Worm (Caenorhabditis elegans): ENCODE measurements around the gene memi-2.

Gene memi-2

DNA sequence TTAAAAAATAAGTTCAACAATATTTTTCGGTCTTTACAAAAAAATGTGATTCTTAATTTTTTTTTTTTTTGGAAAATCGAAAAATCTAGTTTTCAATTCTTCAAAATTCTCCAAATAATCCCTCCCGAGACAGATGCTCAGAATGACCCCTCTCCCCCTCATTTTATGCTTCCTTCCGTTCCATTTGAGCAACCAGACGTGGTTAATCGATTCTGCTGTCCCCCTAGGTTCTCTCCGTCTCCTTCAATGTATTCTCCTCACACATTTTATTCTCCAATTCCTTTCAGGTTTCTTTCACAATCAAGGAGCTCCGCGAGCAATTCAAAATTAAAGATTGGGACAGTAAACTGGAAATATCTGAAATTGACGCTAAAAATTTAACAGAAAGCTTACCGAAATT is 25.4 kb downstream of the memi-2 start:
- no peak for TF ChIP-seq ceh-79 (tag; optimal IDR thresholded peaks at IDR 0.05)
- TF ChIP-seq attf-3 (GFP tag; conservative IDR thresholded peaks at IDR 0.05) = no peak
- TF ChIP-seq lin-35 (GFP tag; optimal IDR thresholded peaks at IDR 0.05) = no peak
- TF ChIP-seq attf-6 (GFP tag; IDR thresholded peaks at IDR 0.05) = no peak
- no peak for TF ChIP-seq nhr-80 (tag; optimal IDR thresholded peaks at IDR 0.05)
- TF ChIP-seq K12H6.12 (tag; optimal IDR thresholded peaks at IDR 0.05) = no peak
- TF ChIP-seq bed-1 (GFP tag; IDR thresholded peaks at IDR 0.05) = no peak
- no peak for TF ChIP-seq ztf-28 (GFP tag; IDR thresholded peaks at IDR 0.05)
- no peak for TF ChIP-seq tlf-1 (GFP tag; optimal IDR thresholded peaks at IDR 0.05)
- no peak for TF ChIP-seq mes-4 (tag; optimal IDR thresholded peaks at IDR 0.05)

DNA sequence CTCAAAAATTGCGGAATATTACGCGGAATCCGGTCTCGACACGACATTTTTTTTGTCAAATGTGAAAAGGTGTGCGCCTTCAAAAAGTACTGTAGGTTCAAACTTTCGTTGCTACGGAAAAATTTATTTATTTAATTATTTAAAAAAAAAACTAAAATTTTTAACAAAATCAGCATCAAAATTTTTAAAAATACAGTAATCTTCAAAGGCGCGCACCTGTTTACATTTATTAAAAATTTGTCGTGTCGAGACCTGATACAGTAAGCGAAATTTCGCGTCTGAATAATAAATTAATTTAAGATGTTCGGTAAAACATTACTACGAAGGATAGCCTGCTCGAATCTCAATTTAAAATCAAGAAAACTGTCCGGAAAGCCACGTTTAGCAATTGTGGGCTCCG is 28.6 kb downstream of the memi-2 start, which contains the start of gene Y62E10A.6:
Gene Y62E10A.6 (plus strand): TSS at position 301 of the 400 bp plus-strand sequence.
- TF ChIP-seq ztf-18 (tag; optimal IDR thresholded peaks at IDR 0.05) = peak; percentile 14
- no peak for TF ChIP-seq lin-35 (GFP tag; optimal IDR thresholded peaks at IDR 0.05)
- no peak for TF ChIP-seq K12H6.12 (tag; optimal IDR thresholded peaks at IDR 0.05)
- no peak for TF ChIP-seq tbx-9 (tag; optimal IDR thresholded peaks at IDR 0.05; ENCODE audit: borderline replicate concordance)
- TF ChIP-seq tbp1 (GFP tag; optimal IDR thresholded peaks at IDR 0.05) = no peak
- TF ChIP-seq lsl-1 (GFP tag; optimal IDR thresholded peaks at IDR 0.05) = peak; percentile 6

DNA sequence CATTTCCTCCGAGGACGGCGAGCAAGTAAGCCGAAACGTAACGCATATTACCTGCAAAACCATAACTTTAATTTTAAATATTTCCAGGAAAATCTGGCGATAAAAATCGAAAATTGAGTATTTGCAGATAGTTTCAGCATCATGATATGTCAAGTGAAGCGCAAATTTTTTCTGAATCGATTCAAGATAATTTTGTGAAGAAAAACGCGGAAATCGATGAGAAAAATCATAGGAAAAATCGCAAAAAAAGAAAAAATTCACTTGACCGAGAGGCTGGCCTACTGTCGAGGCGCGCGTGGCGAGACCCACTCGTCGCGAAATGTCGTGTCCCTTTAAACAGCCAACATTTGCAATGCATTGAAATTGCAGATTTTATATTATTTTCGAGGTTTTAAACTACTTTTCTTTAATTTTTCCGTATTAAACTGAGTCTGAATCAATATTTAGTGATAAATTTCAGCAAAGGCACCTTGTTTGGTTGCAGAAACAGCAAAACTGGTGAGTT is 30.0 kb downstream of the memi-2 start, which contains the start of the genes rla-2, popl-7 and Y62E10A.24:
Gene rla-2 (minus strand): TSS at position 51 of the 505 bp plus-strand sequence.
Gene popl-7 (plus strand): TSS at position 455 of the 505 bp plus-strand sequence.
Gene Y62E10A.24 (plus strand): TSS at position 476 of the 505 bp plus-strand sequence.
- TF ChIP-seq F33H1.4 (GFP tag; IDR thresholded peaks at IDR 0.05) (peak; percentile 79), ceh-58 (GFP tag; IDR thresholded peaks at IDR 0.05) (no peak), fkh-3 (tag; optimal IDR thresholded peaks at IDR 0.05) (no peak), cebp-2 (GFP tag; IDR thresholded peaks at IDR 0.05) (no peak), F10E7.11 (tag; optimal IDR thresholded peaks at IDR 0.05) (no peak), hmg-1.2 (GFP tag; IDR thresholded peaks at IDR 0.05) (no peak), madf-3 (GFP tag; IDR thresholded peaks at IDR 0.05) (no peak), unc-62 (GFP tag; optimal IDR thresholded peaks at IDR 0.05) (no peak), Y53G8AR.9 (GFP tag; conservative IDR thresholded peaks at IDR 0.05) (no peak), madf-6 (GFP tag; IDR thresholded peaks at IDR 0.05) (peak; percentile 12; the same call in 1 of the 2 replicates), cebp-1 (GFP tag; IDR thresholded peaks at IDR 0.05) (no peak), cebp-1 (tag; optimal IDR thresholded peaks at IDR 0.05) (no peak), Y67H2A.10 (GFP tag; conservative IDR thresholded peaks at IDR 0.05) (no peak), rec-8 (tag; optimal IDR thresholded peaks at IDR 0.05) (no peak), ceh-79 (tag; optimal IDR thresholded peaks at IDR 0.05) (no peak), lin-54 (GFP tag; optimal IDR thresholded peaks at IDR 0.05) (no peak), aptf-2 (GFP tag; conservative IDR thresholded peaks at IDR 0.05) (no peak), snpc-4 (GFP tag; optimal IDR thresholded peaks at IDR 0.05) (no peak), snpc-4 (tag; optimal IDR thresholded peaks at IDR 0.05) (peak in 1 of 4 experiments; percentile 3), hsf-1 (GFP tag; IDR thresholded peaks at IDR 0.05) (no peak), F23B12.7 (tag; optimal IDR thresholded peaks at IDR 0.05; ENCODE audit: insufficient read depth) (peak; percentile 27), akir-1 (GFP tag; optimal IDR thresholded peaks at IDR 0.05) (no peak)

Data from whole organism, young adult.